Worm (Caenorhabditis elegans): ENCODE data around the gene R10E9.3.

Gene R10E9.3

ce11 chrIII:3959987-3960386 lies at the start of gene R10E9.3:
Gene R10E9.3, plus strand, starts transcription at chrIII:3960221.
- TF ChIP-seq cog-1 (tag; optimal IDR thresholded peaks at IDR 0.05), result no peak
- TF ChIP-seq ztf-29 (GFP tag; IDR thresholded peaks at IDR 0.05), result no peak
- no peak for TF ChIP-seq ref-1 (GFP tag; conservative IDR thresholded peaks at IDR 0.05)
- no peak for TF ChIP-seq med-1 (GFP tag; optimal IDR thresholded peaks at IDR 0.05; ENCODE audit: insufficient read depth)
- TF ChIP-seq flt-1 (GFP tag; IDR thresholded peaks at IDR 0.05), result no peak
- no peak for TF ChIP-seq ztf-23 (GFP tag; IDR thresholded peaks at IDR 0.05)
- TF ChIP-seq tab-1 (GFP tag; IDR thresholded peaks at IDR 0.05), result no peak
- TF ChIP-seq klf-2 (GFP tag; conservative IDR thresholded peaks at IDR 0.05), result no peak
- no peak for TF ChIP-seq T22C8.4 (GFP tag; IDR thresholded peaks at IDR 0.05)

ce11 chrIII:3914049-3914448 lies 46.0 kb upstream of the R10E9.3 start, which contains the start of gene pat-3:
Gene pat-3, minus strand, starts transcription at chrIII:3914149.
- TF ChIP-seq flt-1 (GFP tag; IDR thresholded peaks at IDR 0.05) (no peak), med-1 (GFP tag; optimal IDR thresholded peaks at IDR 0.05; ENCODE audit: insufficient read depth) (no peak)

- TF ChIP-seq ref-1 (GFP tag; conservative IDR thresholded peaks at IDR 0.05) (no peak), med-1 (GFP tag; optimal IDR thresholded peaks at IDR 0.05; ENCODE audit: insufficient read depth) (no peak), T22C8.4 (GFP tag; IDR thresholded peaks at IDR 0.05) (no peak), flt-1 (GFP tag; IDR thresholded peaks at IDR 0.05) (no peak), klf-2 (GFP tag; conservative IDR thresholded peaks at IDR 0.05) (no peak), tab-1 (GFP tag; IDR thresholded peaks at IDR 0.05) (no peak), cog-1 (tag; optimal IDR thresholded peaks at IDR 0.05) (no peak), ztf-29 (GFP tag; IDR thresholded peaks at IDR 0.05) (no peak), ztf-23 (GFP tag; IDR thresholded peaks at IDR 0.05) (no peak)
Observed at ce11 chrIII:3914836-3915235, 45.2 kb upstream of the R10E9.3 start.

- TF ChIP-seq ztf-29 (GFP tag; IDR thresholded peaks at IDR 0.05) (peak; percentile 40; the same call in 1 of the 2 replicates), ztf-23 (GFP tag; IDR thresholded peaks at IDR 0.05) (0 out of 2 replicates have a peak, but pooled peaks have one; percentile 28), med-1 (GFP tag; optimal IDR thresholded peaks at IDR 0.05; ENCODE audit: insufficient read depth) (no peak)
Observed at ce11 chrIII:3915705-3916104, 44.3 kb upstream of the R10E9.3 start.

- TF ChIP-seq cog-1 (tag; optimal IDR thresholded peaks at IDR 0.05) (peak; percentile 72), ztf-23 (GFP tag; IDR thresholded peaks at IDR 0.05) (peak; percentile 89), flt-1 (GFP tag; IDR thresholded peaks at IDR 0.05) (peak; percentile 93), med-1 (GFP tag; optimal IDR thresholded peaks at IDR 0.05; ENCODE audit: insufficient read depth) (peak; percentile 95), ztf-29 (GFP tag; IDR thresholded peaks at IDR 0.05) (no peak), T22C8.4 (GFP tag; IDR thresholded peaks at IDR 0.05) (peak; percentile 66), tab-1 (GFP tag; IDR thresholded peaks at IDR 0.05) (peak; percentile 88), klf-2 (GFP tag; conservative IDR thresholded peaks at IDR 0.05) (peak; percentile 77), ref-1 (GFP tag; conservative IDR thresholded peaks at IDR 0.05) (0 out of 2 replicates have a peak, but pooled peaks have one; percentile 22)
Observed at ce11 chrIII:3916624-3917023, 43.4 kb upstream of the R10E9.3 start, which contains the start of gene ccdc-47. Gene ccdc-47, plus strand, starts transcription at chrIII:3916967.

- no peak for TF ChIP-seq ref-1 (GFP tag; conservative IDR thresholded peaks at IDR 0.05)
- no peak for TF ChIP-seq cog-1 (tag; optimal IDR thresholded peaks at IDR 0.05)
Observed at ce11 chrIII:3918569-3918968, 41.5 kb upstream of the R10E9.3 start, which contains the start of gene ZK1058.3. Gene ZK1058.3, plus strand, starts transcription at chrIII:3918869.

- TF ChIP-seq T22C8.4 (GFP tag; IDR thresholded peaks at IDR 0.05) (no peak), ref-1 (GFP tag; conservative IDR thresholded peaks at IDR 0.05) (no peak), ztf-29 (GFP tag; IDR thresholded peaks at IDR 0.05) (no peak), flt-1 (GFP tag; IDR thresholded peaks at IDR 0.05) (no peak), med-1 (GFP tag; optimal IDR thresholded peaks at IDR 0.05; ENCODE audit: insufficient read depth) (no peak), klf-2 (GFP tag; conservative IDR thresholded peaks at IDR 0.05) (no peak), tab-1 (GFP tag; IDR thresholded peaks at IDR 0.05) (no peak)
Observed at ce11 chrIII:3921646-3922328, 38.2 kb upstream of the R10E9.3 start, which contains the start of the genes metl-6 and nit-1. Gene metl-6, minus strand, starts transcription at chrIII:3921711. Gene nit-1, plus strand, starts transcription at chrIII:3922207.

- TF ChIP-seq flt-1 (GFP tag; IDR thresholded peaks at IDR 0.05) (no peak), klf-2 (GFP tag; conservative IDR thresholded peaks at IDR 0.05) (no peak), med-1 (GFP tag; optimal IDR thresholded peaks at IDR 0.05; ENCODE audit: insufficient read depth) (no peak), ztf-29 (GFP tag; IDR thresholded peaks at IDR 0.05) (no peak), ztf-23 (GFP tag; IDR thresholded peaks at IDR 0.05) (no peak), T22C8.4 (GFP tag; IDR thresholded peaks at IDR 0.05) (no peak), ref-1 (GFP tag; conservative IDR thresholded peaks at IDR 0.05) (no peak)
Observed at ce11 chrIII:3926116-3926515, 33.9 kb upstream of the R10E9.3 start, which contains the start of gene ZK1058.9. Gene ZK1058.9, minus strand, starts transcription at chrIII:3926216.

ce11 chrIII:3926801-3927200 lies 33.2 kb upstream of the R10E9.3 start:
- TF ChIP-seq flt-1 (GFP tag; IDR thresholded peaks at IDR 0.05) (no peak), med-1 (GFP tag; optimal IDR thresholded peaks at IDR 0.05; ENCODE audit: insufficient read depth) (no peak)

ce11 chrIII:3927450-3927849 lies 32.6 kb upstream of the R10E9.3 start:
- TF ChIP-seq med-1 (GFP tag; optimal IDR thresholded peaks at IDR 0.05; ENCODE audit: insufficient read depth) (no peak), ztf-29 (GFP tag; IDR thresholded peaks at IDR 0.05) (no peak), cog-1 (tag; optimal IDR thresholded peaks at IDR 0.05) (no peak), flt-1 (GFP tag; IDR thresholded peaks at IDR 0.05) (no peak), klf-2 (GFP tag; conservative IDR thresholded peaks at IDR 0.05) (no peak), ztf-23 (GFP tag; IDR thresholded peaks at IDR 0.05) (no peak), ref-1 (GFP tag; conservative IDR thresholded peaks at IDR 0.05) (no peak), T22C8.4 (GFP tag; IDR thresholded peaks at IDR 0.05) (no peak), tab-1 (GFP tag; IDR thresholded peaks at IDR 0.05) (no peak)

Data from whole organism, midembryonic.